Fruit fly (Drosophila melanogaster): ENCODE results near the gene p53.

Gene p53

dm6 chr3R:23046529-23046943, 7.3 kb downstream of the p53 start (continued):
- TF ChIP-seq CG13296 (GFP tag; optimal IDR thresholded peaks at IDR 0.05) = peak; percentile 4
- TF ChIP-seq hb (GFP tag; IDR thresholded peaks at IDR 0.05; ENCODE audit: partially characterized antibody) = no peak
- no peak for TF ChIP-seq ash1 (GFP tag; optimal IDR thresholded peaks at IDR 0.05)
- peak; percentile 51 for TF ChIP-seq Sox102F (GFP tag; optimal IDR thresholded peaks at IDR 0.05)
- no peak for TF ChIP-seq MESR4 (GFP tag; optimal IDR thresholded peaks at IDR 0.05)
- no peak for TF ChIP-seq CG1602 (GFP tag; optimal IDR thresholded peaks at IDR 0.05)
- TF ChIP-seq vvl (GFP tag; IDR thresholded peaks at IDR 0.05) = peak; percentile 51; the same call in 1 of the 2 replicates
- no peak for TF ChIP-seq CG3726 (GFP tag; IDR thresholded peaks at IDR 0.05)
- no peak for TF ChIP-seq Ets97D (GFP tag; optimal IDR thresholded peaks at IDR 0.05)
- TF ChIP-seq CG8359 (GFP tag; optimal IDR thresholded peaks at IDR 0.05; ENCODE audit: borderline replicate concordance) = no peak
- no peak for TF ChIP-seq Hey (tag; optimal IDR thresholded peaks at IDR 0.05)
- TF ChIP-seq lbe (GFP tag; optimal IDR thresholded peaks at IDR 0.05) = peak; percentile 87
- TF ChIP-seq ranshi (GFP tag; IDR thresholded peaks at IDR 0.05) = 0 out of 2 replicates have a peak, but pooled peaks have one; percentile 45
- peak; percentile 54 for TF ChIP-seq Bteb2 (GFP tag; optimal IDR thresholded peaks at IDR 0.05)
- no peak for TF ChIP-seq ATbp (GFP tag; optimal IDR thresholded peaks at IDR 0.05)
- TF ChIP-seq CG8924 (tag; optimal IDR thresholded peaks at IDR 0.05) = no peak
- TF ChIP-seq tap (tag; optimal IDR thresholded peaks at IDR 0.05) = no peak
- TF ChIP-seq Usf (GFP tag; optimal IDR thresholded peaks at IDR 0.05) = no peak
- TF ChIP-seq Hmr (GFP tag; optimal IDR thresholded peaks at IDR 0.05) = peak; percentile 60
- peak; percentile 38; the same call in 1 of the 2 replicates for TF ChIP-seq H2.0 (GFP tag; IDR thresholded peaks at IDR 0.05)
- peak; percentile 57; the same call in 1 of the 3 replicates for TF ChIP-seq CG34422 (GFP tag; IDR thresholded peaks at IDR 0.05)
- TF ChIP-seq al (GFP tag; IDR thresholded peaks at IDR 0.05) = peak; percentile 74
- no peak for TF ChIP-seq HLH4C (GFP tag; IDR thresholded peaks at IDR 0.05; ENCODE audit: partially characterized antibody)
- TF ChIP-seq CG4404 (GFP tag; IDR thresholded peaks at IDR 0.05) = peak; percentile 33; the same call in 1 of the 2 replicates
- TF ChIP-seq CG6654 (GFP tag; optimal IDR thresholded peaks at IDR 0.05) = no peak
- peak; percentile 4 for TF ChIP-seq D19B (GFP tag; optimal IDR thresholded peaks at IDR 0.05)
- peak; percentile 19 for TF ChIP-seq cwo (GFP tag; optimal IDR thresholded peaks at IDR 0.05)
- peak; percentile 61; the same call in 2 of the 4 replicates for TF ChIP-seq Gug (GFP tag; IDR thresholded peaks at IDR 0.05)
- peak; percentile 42; the same call in 1 of the 2 replicates for TF ChIP-seq CG31224 (GFP tag; IDR thresholded peaks at IDR 0.05)
- TF ChIP-seq Hand (GFP tag; optimal IDR thresholded peaks at IDR 0.05) = no peak
- TF ChIP-seq run (tag; optimal IDR thresholded peaks at IDR 0.05) = no peak
- peak; percentile 5 for TF ChIP-seq Ssrp (tag; optimal IDR thresholded peaks at IDR 0.05)
- TF ChIP-seq tna (GFP tag; IDR thresholded peaks at IDR 0.05; ENCODE audit: partially characterized antibody) = no peak
- no peak; the same call in 2 of the 3 replicates for TF ChIP-seq CG11093 (GFP tag; IDR thresholded peaks at IDR 0.05)
- no peak for TF ChIP-seq Trl (optimal IDR thresholded peaks at IDR 0.05)
- TF ChIP-seq Trl (GFP tag; optimal IDR thresholded peaks at IDR 0.05) = no peak
- TF ChIP-seq Six4 (GFP tag; optimal IDR thresholded peaks at IDR 0.05) = no peak
- no peak for TF ChIP-seq CG10959 (GFP tag; IDR thresholded peaks at IDR 0.05)
- peak; percentile 60 for TF ChIP-seq abd-A (tag; optimal IDR thresholded peaks at IDR 0.05)
- no peak for TF ChIP-seq CG6813 (GFP tag; optimal IDR thresholded peaks at IDR 0.05)
- TF ChIP-seq odd (GFP tag; optimal IDR thresholded peaks at IDR 0.05) = no peak
- peak; percentile 45 for TF ChIP-seq CG18599 (GFP tag; optimal IDR thresholded peaks at IDR 0.05)
- peak; percentile 17 for TF ChIP-seq cg (GFP tag; optimal IDR thresholded peaks at IDR 0.05)
- TF ChIP-seq CG10209 (GFP tag; optimal IDR thresholded peaks at IDR 0.05) = peak; percentile 17
- peak; percentile 23 for TF ChIP-seq bab2 (GFP tag; optimal IDR thresholded peaks at IDR 0.05)
- TF ChIP-seq Opbp (GFP tag; IDR thresholded peaks at IDR 0.05; ENCODE audit: partially characterized antibody) = no peak
- TF ChIP-seq pzg (GFP tag; optimal IDR thresholded peaks at IDR 0.05) = no peak
- TF ChIP-seq zen (tag; optimal IDR thresholded peaks at IDR 0.05) = no peak
- TF ChIP-seq p53 (GFP tag; optimal IDR thresholded peaks at IDR 0.05) = no peak
- peak; percentile 60 for TF ChIP-seq lab (GFP tag; optimal IDR thresholded peaks at IDR 0.05)
